Fruit fly (Drosophila melanogaster) whole organism, embryonic: ENCODE data around the gene CG10492.
A peak's percentile ranks its signal among the peaks of the same experiment; 100 is the strongest.

ENCODE experiments used
- Antp ChIP-seq: fragments of 200-800 bp; sonication (Bioruptor generic); optimal IDR thresholded peaks from 3 replicates; lab custom pipeline; 2016; ENCODE audit warnings: missing biosample characterization, missing genetic modification characterization
- B-H1 ChIP-seq: fragments of 200-800 bp; sonication (Bioruptor generic); IDR thresholded peaks from 3 replicates; pipeline ENCODE4 v1.3.6; 2022; ENCODE audit warnings: missing biosample characterization, missing genetic modification characterization
- B-H2 ChIP-seq: fragments of 200-800 bp; sonication (Bioruptor generic); optimal IDR thresholded peaks from 2 replicates; lab custom pipeline; 2018; ENCODE audit warnings: missing biosample characterization, mild to moderate bottlenecking, missing genetic modification characterization
- CG10543 ChIP-seq: fragments of 200-800 bp; sonication (Bioruptor generic); optimal IDR thresholded peaks from 3 replicates; lab custom pipeline; 2017; ENCODE audit warnings: missing biosample characterization, mild to moderate bottlenecking, missing genetic modification characterization, moderate library complexity
- CG10654 ChIP-seq: fragments of 200-800 bp; sonication (Bioruptor generic); optimal IDR thresholded peaks from 2 replicates; lab custom pipeline; 2016; ENCODE audit warnings: missing biosample characterization, missing genetic modification characterization
- CG11085 ChIP-seq: fragments of 200-800 bp; sonication (Bioruptor generic); IDR thresholded peaks from 2 replicates; pipeline ENCODE4 v1.3.6; 2022; ENCODE audit warnings: missing biosample characterization, missing genetic modification characterization
- CG12299 ChIP-seq: fragments of 200-800 bp; sonication (Bioruptor generic); optimal IDR thresholded peaks from 2 replicates; lab custom pipeline; 2018; ENCODE audit warnings: missing biosample characterization, mild to moderate bottlenecking, missing genetic modification characterization
- CG12659 ChIP-seq: fragments of 200-800 bp; sonication (Bioruptor generic); optimal IDR thresholded peaks from 3 replicates; lab custom pipeline; 2017; ENCODE audit warnings: mild to moderate bottlenecking, missing biosample characterization, missing genetic modification reagents, missing genetic modification characterization
- CG13424 ChIP-seq: fragments of 200-800 bp; sonication (Bioruptor generic); optimal IDR thresholded peaks from 2 replicates; lab custom pipeline; 2019; ENCODE audit warnings: missing biosample characterization, mild to moderate bottlenecking, missing genetic modification characterization, moderate library complexity
- CG13894 ChIP-seq: fragments of 200-800 bp; sonication (Bioruptor generic); optimal IDR thresholded peaks from 3 replicates; lab custom pipeline; 2018; ENCODE audit warnings: missing biosample characterization, mild to moderate bottlenecking, missing genetic modification characterization, moderate library complexity
- CG14014 ChIP-seq: fragments of 200-800 bp; sonication (Bioruptor generic); IDR thresholded peaks from 2 replicates; pipeline ENCODE4 v1.3.6; 2022; ENCODE audit warnings: missing biosample characterization, missing genetic modification characterization
- CG15011 ChIP-seq: fragments of 200-800 bp; sonication (Bioruptor generic); optimal IDR thresholded peaks from 3 replicates; lab custom pipeline; 2018; ENCODE audit warnings: missing biosample characterization, mild to moderate bottlenecking, missing genetic modification characterization
- CG1529 ChIP-seq: fragments of 200-800 bp; sonication (Bioruptor generic); optimal IDR thresholded peaks from 3 replicates; lab custom pipeline; 2018; ENCODE audit warnings: missing biosample characterization, missing genetic modification characterization
- CG15479 ChIP-seq: fragments of 200-800 bp; sonication (Bioruptor generic); optimal IDR thresholded peaks from 3 replicates; lab custom pipeline; 2019; ENCODE audit warnings: missing biosample characterization, mild to moderate bottlenecking, missing genetic modification characterization, moderate library complexity
- CG2202 ChIP-seq: fragments of 200-800 bp; sonication (Bioruptor generic); optimal IDR thresholded peaks from 2 replicates; lab custom pipeline; 2018; ENCODE audit warnings: missing biosample characterization, mild to moderate bottlenecking, missing genetic modification characterization
- CG2712 ChIP-seq: fragments of 200-800 bp; optimal IDR thresholded peaks from 3 replicates; lab custom pipeline; 2019; ENCODE audit warnings: missing biosample characterization, mild to moderate bottlenecking, missing genetic modification characterization, moderate library complexity
- CG31441 ChIP-seq: fragments of 200-800 bp; sonication (Bioruptor generic); IDR thresholded peaks from 2 replicates; pipeline ENCODE4 v1.3.6; 2022; ENCODE audit warnings: missing biosample characterization, missing genetic modification characterization
- CG3995 ChIP-seq: fragments of 200-800 bp; sonication (Bioruptor generic); optimal IDR thresholded peaks from 3 replicates; lab custom pipeline; 2016; ENCODE audit warnings: missing biosample characterization, missing genetic modification characterization
- CG4707 ChIP-seq: fragments of 200-800 bp; sonication (Bioruptor generic); optimal IDR thresholded peaks from 2 replicates; lab custom pipeline; 2018; ENCODE audit warnings: missing biosample characterization, mild to moderate bottlenecking, missing genetic modification characterization, moderate library complexity
- CG5953 ChIP-seq: fragments of 200-800 bp; sonication (Bioruptor generic); IDR thresholded peaks from 2 replicates; pipeline ENCODE4 v1.3.6; 2022; ENCODE audit warnings: missing biosample characterization, missing genetic modification characterization
- CG9215 ChIP-seq: fragments of 200-800 bp; sonication (Bioruptor generic); IDR thresholded peaks from 2 replicates; pipeline ENCODE4 v1.3.6; 2022; ENCODE audit warnings: missing biosample characterization, missing genetic modification characterization
- Dad ChIP-seq: fragments of 200-800 bp; sonication (Bioruptor generic); optimal IDR thresholded peaks from 3 replicates; lab custom pipeline; 2016; ENCODE audit warnings: missing biosample characterization, missing genetic modification characterization
- Doc3 ChIP-seq: fragments of 200-800 bp; sonication (Bioruptor generic); IDR thresholded peaks from 3 replicates; pipeline ENCODE4 v1.3.6; 2022; ENCODE audit warnings: missing biosample characterization, missing genetic modification characterization; ENCODE audit not compliant: partially characterized antibody
- E2f1 ChIP-seq: fragments of 200-800 bp; sonication (Bioruptor generic); IDR thresholded peaks from 2 replicates; pipeline ENCODE4 v1.3.6; 2022; ENCODE audit warnings: missing biosample characterization, missing genetic modification characterization
- GATAe ChIP-seq: fragments of 200-800 bp; sonication (Bioruptor generic); conservative IDR thresholded peaks from 2 replicates; pipeline ENCODE4 v1.3.6; 2022; ENCODE audit warnings: missing biosample characterization, missing genetic modification characterization
- Gug ChIP-seq: fragments of 200-800 bp; sonication (Bioruptor generic); IDR thresholded peaks from 4 replicates; pipeline ENCODE4 v1.3.6; 2022; ENCODE audit warnings: missing biosample characterization, missing genetic modification characterization
- HLHmδ ChIP-seq: fragments of 200-800 bp; sonication (Bioruptor generic); optimal IDR thresholded peaks from 2 replicates; lab custom pipeline; 2018; ENCODE audit warnings: missing biosample characterization, mild to moderate bottlenecking, missing genetic modification characterization, moderate library complexity
- Hr3 ChIP-seq: fragments of 200-800 bp; sonication (Bioruptor generic); optimal IDR thresholded peaks from 3 replicates; lab custom pipeline; 2016; ENCODE audit warnings: missing biosample characterization, missing genetic modification characterization
- Lim3 ChIP-seq: fragments of 200-800 bp; sonication (Bioruptor generic); IDR thresholded peaks from 2 replicates; pipeline ENCODE4 v1.3.6; 2022; ENCODE audit warnings: missing biosample characterization, missing genetic modification characterization
- Max ChIP-seq: fragments of 200-800 bp; sonication (Bioruptor generic); optimal IDR thresholded peaks from 2 replicates; lab custom pipeline; 2016; ENCODE audit warnings: missing biosample characterization, mild to moderate bottlenecking, missing genetic modification characterization
- Taf1 ChIP-seq: fragments of 200-800 bp; sonication (Bioruptor generic); IDR thresholded peaks from 2 replicates; pipeline ENCODE4 v1.3.6; 2022; ENCODE audit warnings: missing biosample characterization, missing genetic modification characterization
- YL-1 ChIP-seq: fragments of 200-800 bp; sonication (Bioruptor generic); optimal IDR thresholded peaks from 3 replicates; lab custom pipeline; 2017; ENCODE audit warnings: missing biosample characterization, mild to moderate bottlenecking, missing genetic modification characterization
- ab ChIP-seq: fragments of 200-800 bp; sonication (Bioruptor generic); optimal IDR thresholded peaks from 2 replicates; lab custom pipeline; 2016; ENCODE audit warnings: missing biosample characterization, missing genetic modification characterization
- al ChIP-seq: fragments of 200-800 bp; sonication (Bioruptor generic); IDR thresholded peaks from 2 replicates; pipeline ENCODE4 v1.3.6; 2022; ENCODE audit warnings: missing biosample characterization, missing genetic modification characterization
- bigmax ChIP-seq: fragments of 200-800 bp; sonication (Bioruptor generic); optimal IDR thresholded peaks from 2 replicates; lab custom pipeline; 2018; ENCODE audit warnings: missing biosample characterization, mild to moderate bottlenecking, missing genetic modification characterization
- bowl ChIP-seq: fragments of 200-800 bp; sonication (Bioruptor generic); IDR thresholded peaks from 2 replicates; pipeline ENCODE4 v1.3.6; 2022; ENCODE audit warnings: missing biosample characterization, missing genetic modification characterization
- danr ChIP-seq: fragments of 200-800 bp; sonication (Bioruptor generic); IDR thresholded peaks from 2 replicates; pipeline ENCODE4 v1.3.6; 2022; ENCODE audit warnings: missing biosample characterization, missing genetic modification characterization
- fu2 ChIP-seq: fragments of 200-800 bp; sonication (Bioruptor generic); optimal IDR thresholded peaks from 2 replicates; lab custom pipeline; 2016; ENCODE audit warnings: missing biosample characterization, missing genetic modification characterization
- gro ChIP-seq: fragments of 200-800 bp; sonication (Bioruptor generic); optimal IDR thresholded peaks from 2 replicates; lab custom pipeline; 2016; ENCODE audit warnings: missing biosample characterization, missing genetic modification characterization
- hb ChIP-seq: fragments of 200-800 bp; sonication (Bioruptor generic); IDR thresholded peaks from 3 replicates; pipeline ENCODE4 v1.3.6; 2022; ENCODE audit warnings: missing biosample characterization, missing genetic modification characterization; ENCODE audit not compliant: partially characterized antibody
- mam ChIP-seq: fragments of 200-800 bp; sonication (Bioruptor generic); optimal IDR thresholded peaks from 3 replicates; lab custom pipeline; 2016; ENCODE audit warnings: missing biosample characterization, missing genetic modification characterization
- nerfin-2 ChIP-seq: fragments of 200-800 bp; sonication (Bioruptor generic); IDR thresholded peaks from 2 replicates; pipeline ENCODE4 v1.3.6; 2022; ENCODE audit warnings: missing biosample characterization, missing genetic modification characterization; ENCODE audit not compliant: partially characterized antibody
- repo ChIP-seq: fragments of 200-800 bp; sonication (Bioruptor generic); optimal IDR thresholded peaks from 2 replicates; lab custom pipeline; 2016; ENCODE audit warnings: missing biosample characterization, missing genetic modification characterization
- salm ChIP-seq: fragments of 200-800 bp; sonication (Bioruptor generic); optimal IDR thresholded peaks from 2 replicates; lab custom pipeline; 2018; ENCODE audit warnings: missing biosample characterization, mild to moderate bottlenecking, missing genetic modification characterization
- sima ChIP-seq: fragments of 200-800 bp; sonication (Bioruptor generic); optimal IDR thresholded peaks from 2 replicates; lab custom pipeline; 2016; ENCODE audit warnings: missing biosample characterization, missing genetic modification characterization
- tna ChIP-seq: fragments of 200-800 bp; sonication (Bioruptor generic); IDR thresholded peaks from 2 replicates; pipeline ENCODE4 v1.3.6; 2022; ENCODE audit warnings: missing biosample characterization, missing genetic modification characterization; ENCODE audit not compliant: partially characterized antibody
- tx ChIP-seq: fragments of 200-800 bp; sonication (Bioruptor generic); optimal IDR thresholded peaks from 2 replicates; lab custom pipeline; 2016; ENCODE audit warnings: missing biosample characterization, missing genetic modification characterization
- vvl ChIP-seq: fragments of 200-800 bp; sonication (Bioruptor generic); IDR thresholded peaks from 2 replicates; pipeline ENCODE4 v1.3.6; 2022; ENCODE audit warnings: missing biosample characterization, missing genetic modification characterization
- zen ChIP-seq: fragments of 200-800 bp; sonication (Bioruptor generic); optimal IDR thresholded peaks from 3 replicates; lab custom pipeline; 2018; ENCODE audit warnings: missing biosample characterization, mild to moderate bottlenecking, missing genetic modification characterization, moderate library complexity

Gene CG10492

DNA sequence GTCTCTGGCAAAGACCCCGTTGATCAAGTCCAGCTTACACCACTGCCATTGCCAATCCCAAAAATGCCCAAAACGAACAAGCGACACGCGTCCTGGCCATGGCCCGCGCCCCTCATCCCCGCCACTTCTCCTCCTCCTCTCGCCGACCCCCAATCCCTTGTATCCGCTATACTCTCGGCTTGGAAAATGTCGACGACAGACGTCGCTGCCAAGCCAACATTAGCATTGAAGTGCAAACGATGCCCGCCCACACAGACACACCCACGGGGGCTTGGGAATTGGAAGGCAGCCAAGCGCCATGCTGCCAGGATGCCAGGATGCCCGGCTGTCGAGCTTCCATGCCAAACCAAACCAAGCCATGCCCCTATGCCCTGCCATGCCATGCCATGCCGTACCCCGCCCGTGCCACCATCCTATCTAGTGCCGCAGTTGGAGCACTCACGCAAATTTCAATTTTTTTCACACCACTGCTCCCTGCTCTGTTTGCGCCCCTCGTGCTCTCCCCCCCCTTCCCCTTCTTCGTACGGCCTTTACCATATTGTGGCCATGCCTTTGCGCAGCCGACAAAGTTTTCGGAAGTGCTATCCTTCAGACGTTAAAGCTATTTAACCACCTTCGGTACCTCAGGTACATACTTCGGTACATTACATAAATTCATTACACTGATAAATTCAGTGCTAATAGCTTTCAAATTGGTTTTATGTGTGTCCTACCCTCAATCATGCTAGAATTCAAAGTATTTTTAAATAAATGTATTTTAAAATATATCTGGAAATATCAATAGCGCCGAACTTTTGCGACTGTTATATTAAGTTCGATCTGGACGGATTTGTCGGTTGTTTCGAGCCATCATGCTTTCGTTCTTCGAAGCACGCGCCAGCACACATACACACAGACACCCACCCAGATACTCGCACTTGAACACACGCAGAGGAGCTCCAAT is 32.3 kb upstream of the CG10492 start (continued):
- peak; percentile 68 for TF ChIP-seq Hr3 (GFP tag; lab: Kevin White, UChicago)
- no peak for TF ChIP-seq bigmax (GFP tag; lab: Kevin White, UChicago)
- peak; percentile 8 for TF ChIP-seq YL-1 (GFP tag; lab: Kevin White, UChicago)
- TF ChIP-seq Antp (GFP tag; lab: Kevin White, UChicago), result peak; percentile 42
- peak; percentile 49; the same call in 1 of the 2 replicates for TF ChIP-seq CG9215 (GFP tag; lab: Robert Waterston, UW)
- TF ChIP-seq hb (GFP tag; lab: Robert Waterston, UW), result no peak
- peak; percentile 57 for TF ChIP-seq salm
- no peak for TF ChIP-seq nerfin-2 (GFP tag; lab: Robert Waterston, UW)
- no peak for TF ChIP-seq CG5953
- TF ChIP-seq al (GFP tag; lab: Robert Waterston, UW), result no peak
- TF ChIP-seq Doc3 (GFP tag; lab: Robert Waterston, UW), result no peak
- peak; percentile 51; the same call in 1 of the 2 replicates for TF ChIP-seq danr (GFP tag; lab: Robert Waterston, UW)
- peak; percentile 89 for TF ChIP-seq CG13424 (tag; lab: Kevin White, UChicago)
- TF ChIP-seq tx (GFP tag; lab: Kevin White, UChicago), result no peak
- TF ChIP-seq Dad (GFP tag; lab: Kevin White, UChicago), result no peak
- TF ChIP-seq CG1529 (GFP tag; lab: Kevin White, UChicago), result peak; percentile 85
- TF ChIP-seq Taf1 (GFP tag; lab: Robert Waterston, UW), result peak; percentile 27; the same call in 1 of the 2 replicates
- TF ChIP-seq CG3995, result no peak
- TF ChIP-seq bowl (GFP tag; lab: Robert Waterston, UW), result no peak
- no peak for TF ChIP-seq tna
- peak; percentile 53; the same call in 1 of the 4 replicates for TF ChIP-seq Gug
- TF ChIP-seq CG12659, result peak; percentile 85
- peak; percentile 82 for TF ChIP-seq CG2712 (tag; lab: Kevin White, UChicago)
- peak; percentile 85 for TF ChIP-seq CG31441
- TF ChIP-seq CG13894, result peak; percentile 55
- TF ChIP-seq ab (GFP tag; lab: Kevin White, UChicago), result no peak
- peak; percentile 96 for TF ChIP-seq CG10543
- TF ChIP-seq CG15011 (GFP tag; lab: Kevin White, UChicago), result peak; percentile 67
- peak; percentile 4 for TF ChIP-seq zen
- TF ChIP-seq CG15479, result no peak
- TF ChIP-seq fu2 (GFP tag; lab: Kevin White, UChicago), result peak; percentile 4
- peak; percentile 76 for TF ChIP-seq vvl
- TF ChIP-seq sima (GFP tag; lab: Kevin White, UChicago), result no peak
- TF ChIP-seq CG10654 (GFP tag; lab: Kevin White, UChicago), result peak; percentile 39
- TF ChIP-seq HLHmδ, result no peak
- peak; percentile 83 for TF ChIP-seq B-H2
- no peak for TF ChIP-seq GATAe (GFP tag; lab: Robert Waterston, UW)
- no peak for TF ChIP-seq repo (GFP tag; lab: Kevin White, UChicago)
- 0 out of 2 replicates have a peak, but pooled peaks have one; percentile 25 for TF ChIP-seq CG11085 (GFP tag; lab: Robert Waterston, UW)
- TF ChIP-seq Lim3 (GFP tag; lab: Robert Waterston, UW), result no peak
- TF ChIP-seq mam (GFP tag; lab: Kevin White, UChicago), result peak; percentile 20
- TF ChIP-seq CG12299, result peak; percentile 84
- TF ChIP-seq Max (GFP tag; lab: Kevin White, UChicago), result peak; percentile 60
- TF ChIP-seq CG4707 (GFP tag; lab: Kevin White, UChicago), result peak; percentile 24
- TF ChIP-seq gro, result no peak
- TF ChIP-seq CG14014 (GFP tag; lab: Robert Waterston, UW), result peak; percentile 76
- TF ChIP-seq B-H1 (GFP tag; lab: Robert Waterston, UW), result no peak
- peak; percentile 44; the same call in 1 of the 2 replicates for TF ChIP-seq E2f1
- peak; percentile 66 for TF ChIP-seq CG2202 (tag; lab: Kevin White, UChicago)
